Worm (Caenorhabditis elegans): ENCODE results near the gene Y73C8B.9.

Gene Y73C8B.9

DNA sequence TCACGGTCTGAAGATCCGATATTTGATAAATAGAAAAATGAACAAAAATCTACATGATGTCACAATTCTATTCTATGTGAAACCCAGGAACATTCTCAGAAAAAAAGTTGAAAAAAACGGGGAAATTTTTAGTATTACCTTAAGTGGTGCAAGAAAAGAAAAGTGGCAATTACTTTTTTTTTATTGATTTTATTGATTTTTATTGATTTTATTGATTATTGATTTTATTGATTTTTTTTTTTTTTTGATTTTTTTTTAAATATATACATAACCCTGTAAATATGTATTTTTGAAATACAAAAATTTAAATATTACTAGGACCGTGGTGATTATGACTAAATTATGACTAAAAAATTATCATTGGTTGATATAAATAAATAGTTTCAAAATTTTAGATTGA lies 21.7 kb upstream of the Y73C8B.9 start:
- TF ChIP-seq ztf-11 (tag; optimal IDR thresholded peaks at IDR 0.05) (no peak), tbx-8 (GFP tag; optimal IDR thresholded peaks at IDR 0.05) (no peak), blmp-1 (tag; optimal IDR thresholded peaks at IDR 0.05) (no peak), snpc-4 (tag; optimal IDR thresholded peaks at IDR 0.05) (no peak), bed-3 (GFP tag; optimal IDR thresholded peaks at IDR 0.05) (no peak), nhr-28 (tag; optimal IDR thresholded peaks at IDR 0.05) (no peak), ham-2 (GFP tag; optimal IDR thresholded peaks at IDR 0.05) (no peak), sem-2 (GFP tag; optimal IDR thresholded peaks at IDR 0.05) (no peak)

DNA sequence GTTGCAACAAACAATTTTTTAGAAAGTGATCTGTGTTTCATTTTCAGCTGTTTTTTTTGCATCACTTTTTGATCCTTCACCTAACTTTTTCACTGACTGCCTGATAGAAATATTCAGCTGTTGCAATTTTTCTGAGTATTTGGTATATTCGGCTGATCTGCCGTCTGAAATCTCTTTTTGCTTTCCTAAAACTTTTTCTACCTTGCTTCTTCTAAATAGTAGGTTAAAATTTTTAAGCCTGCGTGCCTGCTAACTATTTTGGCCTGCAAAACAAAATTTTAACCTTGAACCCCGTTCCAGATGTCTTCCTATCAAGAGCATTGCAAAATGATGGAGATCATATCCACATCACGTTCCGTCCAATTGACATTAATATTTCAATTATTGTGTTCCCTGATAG lies 17.2 kb upstream of the Y73C8B.9 start, which contains the start of gene srab-8:
TSS of gene srab-8 (plus strand) at position 301 of the 400 bp plus-strand sequence.
- TF ChIP-seq drap-1 (GFP tag; optimal IDR thresholded peaks at IDR 0.05) (no peak), M03D4.4 (tag; optimal IDR thresholded peaks at IDR 0.05) (no peak), unc-39 (tag; optimal IDR thresholded peaks at IDR 0.05) (no peak), lin-32 (GFP tag; optimal IDR thresholded peaks at IDR 0.05) (no peak), mep-1 (tag; optimal IDR thresholded peaks at IDR 0.05) (no peak), ces-1 (GFP tag; optimal IDR thresholded peaks at IDR 0.05) (no peak), nhr-237 (tag; optimal IDR thresholded peaks at IDR 0.05) (no peak), lsy-2 (tag; optimal IDR thresholded peaks at IDR 0.05) (no peak), mls-2 (tag; optimal IDR thresholded peaks at IDR 0.05) (no peak), zip-8 (tag; optimal IDR thresholded peaks at IDR 0.05) (no peak), sem-2 (GFP tag; optimal IDR thresholded peaks at IDR 0.05) (no peak), ztf-11 (tag; optimal IDR thresholded peaks at IDR 0.05) (no peak), pha-4 (tag; optimal IDR thresholded peaks at IDR 0.05) (no peak)

ce11 chrV:3185855-3186254 lies 7.5 kb upstream of the Y73C8B.9 start:
- TF ChIP-seq unc-39 (tag; optimal IDR thresholded peaks at IDR 0.05) (no peak), nhr-12 (tag; optimal IDR thresholded peaks at IDR 0.05) (no peak), pha-4 (tag; optimal IDR thresholded peaks at IDR 0.05) (no peak), M03D4.4 (tag; optimal IDR thresholded peaks at IDR 0.05) (no peak), unc-62 (GFP tag; optimal IDR thresholded peaks at IDR 0.05) (no peak)

DNA sequence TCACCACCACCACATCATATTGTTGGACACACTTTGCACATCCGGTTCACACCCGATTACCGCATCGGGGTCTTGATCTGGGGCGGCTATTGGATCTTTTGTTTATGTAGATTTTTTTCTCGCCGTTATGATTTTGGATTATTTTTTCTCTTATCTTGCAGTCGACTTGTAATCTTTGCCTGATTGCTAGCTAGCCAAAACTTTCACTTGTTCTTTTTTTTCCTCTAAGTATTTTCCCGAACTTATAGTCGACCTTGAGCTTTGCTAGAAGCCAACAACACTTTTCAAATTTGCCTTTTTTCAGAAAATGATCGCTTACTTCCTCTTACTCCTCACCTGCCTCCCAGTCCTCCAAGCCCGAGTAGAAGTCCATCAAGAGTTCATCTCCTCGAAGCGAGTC lies 5.3 kb upstream of the Y73C8B.9 start, which contains the start of gene lag-2:
TSS of gene lag-2 (plus strand) at position 301 of the 400 bp plus-strand sequence.
- no peak for TF ChIP-seq ceh-83 (GFP tag; optimal IDR thresholded peaks at IDR 0.05)
- TF ChIP-seq nhr-237 (tag; optimal IDR thresholded peaks at IDR 0.05): no peak
- TF ChIP-seq lin-13 (tag; optimal IDR thresholded peaks at IDR 0.05): no peak
- no peak for TF ChIP-seq mls-2 (tag; optimal IDR thresholded peaks at IDR 0.05)
- TF ChIP-seq unc-120 (tag; optimal IDR thresholded peaks at IDR 0.05; ENCODE audit: poor library complexity, severe bottlenecking): no peak
- TF ChIP-seq mep-1 (tag; optimal IDR thresholded peaks at IDR 0.05): no peak

DNA sequence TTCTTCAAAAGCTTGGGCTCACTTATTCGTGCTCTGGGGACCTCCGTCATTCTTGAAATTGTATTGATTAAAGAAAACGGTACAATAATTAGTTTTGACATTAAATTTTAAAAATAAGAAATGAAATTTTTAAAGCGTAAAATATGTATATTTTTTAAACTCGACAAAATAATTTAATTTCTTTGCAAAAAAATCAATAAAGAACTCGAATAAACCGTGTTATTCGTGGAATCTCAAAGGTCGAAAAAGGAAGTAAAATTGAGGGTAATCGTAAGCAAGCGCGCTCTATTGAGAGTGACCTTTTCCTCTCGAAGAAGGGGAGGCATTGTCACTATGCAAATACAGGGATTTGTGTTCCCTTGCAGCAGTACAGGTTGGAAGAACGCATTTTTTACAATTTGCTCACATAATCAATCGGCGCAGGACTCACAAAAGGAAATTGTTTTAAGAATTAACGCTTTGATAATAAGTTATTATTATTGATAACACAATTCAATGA lies 1.6 kb downstream of the Y73C8B.9 start, which contains the start of gene Y73C8B.2:
TSS of gene Y73C8B.2 (minus strand) at position 51 of the 499 bp plus-strand sequence.
- TF ChIP-seq lin-32 (GFP tag; optimal IDR thresholded peaks at IDR 0.05): no peak
- TF ChIP-seq lin-13 (tag; optimal IDR thresholded peaks at IDR 0.05): peak; percentile 16
- TF ChIP-seq unc-120 (tag; optimal IDR thresholded peaks at IDR 0.05; ENCODE audit: poor library complexity, severe bottlenecking): no peak
- TF ChIP-seq snpc-4 (tag; optimal IDR thresholded peaks at IDR 0.05): no peak
- TF ChIP-seq drap-1 (GFP tag; optimal IDR thresholded peaks at IDR 0.05): no peak
- TF ChIP-seq ceh-43 (GFP tag; optimal IDR thresholded peaks at IDR 0.05): no peak
- TF ChIP-seq mls-2 (tag; optimal IDR thresholded peaks at IDR 0.05): no peak
- TF ChIP-seq nhr-237 (tag; optimal IDR thresholded peaks at IDR 0.05): no peak
- peak; percentile 6 for TF ChIP-seq pha-4 (tag; optimal IDR thresholded peaks at IDR 0.05)
- TF ChIP-seq hlh-1 (tag; optimal IDR thresholded peaks at IDR 0.05): no peak
- TF ChIP-seq ceh-39 (tag; optimal IDR thresholded peaks at IDR 0.05): no peak
- no peak for TF ChIP-seq nhr-2 (tag; optimal IDR thresholded peaks at IDR 0.05)
- TF ChIP-seq ces-1 (GFP tag; optimal IDR thresholded peaks at IDR 0.05): no peak
- no peak for TF ChIP-seq unc-39 (tag; optimal IDR thresholded peaks at IDR 0.05)
- TF ChIP-seq elt-3 (tag; optimal IDR thresholded peaks at IDR 0.05): no peak
- TF ChIP-seq ceh-83 (GFP tag; optimal IDR thresholded peaks at IDR 0.05): no peak
- no peak for TF ChIP-seq sem-2 (GFP tag; optimal IDR thresholded peaks at IDR 0.05)
- TF ChIP-seq lsy-2 (tag; optimal IDR thresholded peaks at IDR 0.05): no peak
- TF ChIP-seq mep-1 (tag; optimal IDR thresholded peaks at IDR 0.05): peak; percentile 53
- TF ChIP-seq elt-1 (tag; optimal IDR thresholded peaks at IDR 0.05; ENCODE audit: borderline replicate concordance, insufficient read depth): no peak
- TF ChIP-seq ham-2 (GFP tag; optimal IDR thresholded peaks at IDR 0.05): no peak
